Fruit fly (Drosophila melanogaster): ENCODE measurements around the gene Jon74E.

Jon74E gene

DNA sequence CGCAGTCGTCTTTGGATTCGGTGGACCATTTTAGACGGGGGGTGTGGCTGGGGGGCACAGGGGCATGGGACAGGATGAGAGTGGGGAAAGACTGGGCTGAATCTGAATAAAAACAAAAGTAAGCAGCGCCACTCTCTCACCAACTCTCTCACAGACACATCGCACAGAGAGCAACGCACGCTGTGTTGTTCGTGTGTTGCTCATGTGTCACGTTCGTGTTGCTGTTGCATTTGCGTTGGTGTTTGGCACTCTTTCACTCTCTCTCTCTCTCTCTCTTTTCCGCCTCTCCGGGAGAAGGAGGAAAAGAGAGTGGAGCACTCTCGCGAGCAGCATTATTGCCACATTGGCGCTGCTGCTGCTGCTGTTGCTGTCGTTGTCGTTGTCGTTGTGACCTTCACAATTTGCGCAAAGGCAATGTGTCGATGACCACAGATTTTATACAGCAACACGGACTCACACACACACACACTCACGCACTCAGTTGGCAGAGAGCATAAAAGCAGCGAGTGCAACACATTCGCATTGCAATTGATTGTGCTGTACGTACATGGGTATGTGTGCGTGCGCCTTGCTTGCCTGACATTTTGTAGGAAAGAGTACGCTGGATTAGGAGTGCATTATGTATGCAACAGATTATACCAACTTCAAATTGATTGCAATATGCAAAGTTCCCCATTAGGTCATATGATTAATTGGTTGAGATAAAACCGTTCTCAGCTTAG, 14.8 kb upstream of the Jon74E start (continued):
- TF ChIP-seq Asciz (GFP tag; optimal IDR thresholded peaks at IDR 0.05) = no peak
- no peak for TF ChIP-seq Mad (GFP tag; optimal IDR thresholded peaks at IDR 0.05)
- TF ChIP-seq CG12769 (tag; optimal IDR thresholded peaks at IDR 0.05) = peak; percentile 49
- TF ChIP-seq CG6791 (GFP tag; IDR thresholded peaks at IDR 0.05; ENCODE audit: partially characterized antibody) = no peak
- TF ChIP-seq Deaf1 (tag; optimal IDR thresholded peaks at IDR 0.05) = peak; percentile 56
- no peak for TF ChIP-seq MBD-R2 (GFP tag; IDR thresholded peaks at IDR 0.05)
- TF ChIP-seq CG12942 (GFP tag; optimal IDR thresholded peaks at IDR 0.05) = no peak
- TF ChIP-seq knrl (GFP tag; IDR thresholded peaks at IDR 0.05; ENCODE audit: partially characterized antibody) = no peak
- no peak for TF ChIP-seq chif (GFP tag; optimal IDR thresholded peaks at IDR 0.05)
- TF ChIP-seq HHEX (GFP tag; optimal IDR thresholded peaks at IDR 0.05) = no peak
- TF ChIP-seq Pdp1 (GFP tag; optimal IDR thresholded peaks at IDR 0.05) = no peak
- no peak for TF ChIP-seq nmo (GFP tag; optimal IDR thresholded peaks at IDR 0.05)
- TF ChIP-seq her (GFP tag; optimal IDR thresholded peaks at IDR 0.05) = no peak
- no peak for TF ChIP-seq CG18476 (GFP tag; optimal IDR thresholded peaks at IDR 0.05)
- TF ChIP-seq Xbp1 (GFP tag; optimal IDR thresholded peaks at IDR 0.05) = no peak
- no peak for TF ChIP-seq Nf-YB (GFP tag; optimal IDR thresholded peaks at IDR 0.05)
- peak; percentile 49; the same call in 1 of the 2 replicates for TF ChIP-seq Adf1 (GFP tag; IDR thresholded peaks at IDR 0.05)
- TF ChIP-seq CG8765 (GFP tag; IDR thresholded peaks at IDR 0.05) = no peak
- TF ChIP-seq TFAM (GFP tag; optimal IDR thresholded peaks at IDR 0.05) = no peak
- no peak for TF ChIP-seq sens-2 (GFP tag; IDR thresholded peaks at IDR 0.05)
- TF ChIP-seq Six4 (GFP tag; optimal IDR thresholded peaks at IDR 0.05) = no peak
- no peak for TF ChIP-seq dmrt99B (tag; optimal IDR thresholded peaks at IDR 0.05)
- peak; percentile 5 for TF ChIP-seq twi (tag; optimal IDR thresholded peaks at IDR 0.05)
- TF ChIP-seq Aef1 (GFP tag; IDR thresholded peaks at IDR 0.05) = peak; percentile 29; the same call in 1 of the 3 replicates
- TF ChIP-seq Kr (GFP tag; optimal IDR thresholded peaks at IDR 0.05) = no peak
- TF ChIP-seq dan (GFP tag; IDR thresholded peaks at IDR 0.05) = no peak
- TF ChIP-seq Myb (GFP tag; optimal IDR thresholded peaks at IDR 0.05) = no peak
- no peak for TF ChIP-seq wek (GFP tag; optimal IDR thresholded peaks at IDR 0.05)
- TF ChIP-seq Side (GFP tag; optimal IDR thresholded peaks at IDR 0.05) = no peak
- TF ChIP-seq ara (GFP tag; IDR thresholded peaks at IDR 0.05) = no peak
- no peak for TF ChIP-seq CG18619 (GFP tag; optimal IDR thresholded peaks at IDR 0.05)
- TF ChIP-seq fd3F (GFP tag; optimal IDR thresholded peaks at IDR 0.05) = no peak
- no peak for TF ChIP-seq phol (tag; optimal IDR thresholded peaks at IDR 0.05)
- no peak for TF ChIP-seq CG18599 (GFP tag; optimal IDR thresholded peaks at IDR 0.05)
- TF ChIP-seq CG13296 (GFP tag; optimal IDR thresholded peaks at IDR 0.05) = no peak
- no peak for TF ChIP-seq CG8388 (GFP tag; optimal IDR thresholded peaks at IDR 0.05)
- no peak for TF ChIP-seq fd64A (GFP tag; optimal IDR thresholded peaks at IDR 0.05)
- TF ChIP-seq CG11093 (GFP tag; IDR thresholded peaks at IDR 0.05) = no peak
- TF ChIP-seq Taf1 (GFP tag; IDR thresholded peaks at IDR 0.05) = no peak
- TF ChIP-seq lmd (GFP tag; IDR thresholded peaks at IDR 0.05) = no peak
- TF ChIP-seq lilli (GFP tag; optimal IDR thresholded peaks at IDR 0.05) = no peak
- TF ChIP-seq CG32532 (GFP tag; IDR thresholded peaks at IDR 0.05) = peak; percentile 44; the same call in 1 of the 2 replicates
- TF ChIP-seq CG17359 (tag; optimal IDR thresholded peaks at IDR 0.05) = no peak
- TF ChIP-seq Dip3 (GFP tag; optimal IDR thresholded peaks at IDR 0.05) = no peak
- TF ChIP-seq CG18011 (GFP tag; optimal IDR thresholded peaks at IDR 0.05) = no peak
- no peak for TF ChIP-seq CG31441 (GFP tag; IDR thresholded peaks at IDR 0.05)
- TF ChIP-seq H2.0 (GFP tag; IDR thresholded peaks at IDR 0.05) = no peak
- TF ChIP-seq pnt (GFP tag; optimal IDR thresholded peaks at IDR 0.05) = no peak
- TF ChIP-seq CG3065 (GFP tag; optimal IDR thresholded peaks at IDR 0.05) = no peak
- TF ChIP-seq E2f1 (GFP tag; IDR thresholded peaks at IDR 0.05) = no peak
